Worm (Caenorhabditis elegans) whole organism, L2 larva: ENCODE data around the gene igcm-4.

ENCODE experiments used
- R02D3.7 ChIP-seq: fragments of 150-350 bp; optimal IDR thresholded peaks from 2 replicates; lab custom pipeline; 2014; ENCODE audit warnings: missing biosample characterization, missing genetic modification characterization
- Y55F3AM.14 ChIP-seq: fragments of 200-800 bp; sonication (Bioruptor generic); optimal IDR thresholded peaks from 2 replicates; lab custom pipeline; 2018; ENCODE audit warnings: mild to moderate bottlenecking, missing genetic modification characterization, missing compliant biosample characterization
- ZK546.5 ChIP-seq: sonication (generic microtip); optimal IDR thresholded peaks from 2 replicates; lab custom pipeline; 2017; ENCODE audit warnings: missing biosample characterization, missing genetic modification characterization
- ama-1 ChIP-seq: fragments of 150-350 bp; optimal IDR thresholded peaks from 2 replicates; lab custom pipeline; 2018; ENCODE audit warnings: inconsistent platforms
- egl-27 ChIP-seq: sonication (generic microtip); optimal IDR thresholded peaks from 3 replicates; lab custom pipeline; 2017; ENCODE audit warnings: missing biosample characterization, missing genetic modification reagents, missing genetic modification characterization
- lin-13 ChIP-seq: fragments of 150-350 bp; optimal IDR thresholded peaks from 2 replicates; lab custom pipeline; 2014; ENCODE audit warnings: missing biosample characterization, missing genetic modification reagents, missing genetic modification characterization
- lsy-2 ChIP-seq, 2 experiments: fragments of 150-350 bp in 1 of 2; sonication (generic microtip) in 1 of 2; optimal IDR thresholded peaks; 2 replicates each; lab custom pipeline; 2014 to 2017; ENCODE audit warnings: missing biosample characterization in 2 of 2, missing genetic modification characterization in 2 of 2
- nhr-21 ChIP-seq: fragments of 150-350 bp; optimal IDR thresholded peaks from 2 replicates; lab custom pipeline; 2014; ENCODE audit warnings: missing biosample characterization, missing genetic modification characterization
- nhr-77 ChIP-seq: fragments of 150-350 bp; optimal IDR thresholded peaks from 2 replicates; lab custom pipeline; 2014; ENCODE audit warnings: missing biosample characterization, missing genetic modification characterization
- snpc-4 ChIP-seq: fragments of 150-350 bp; optimal IDR thresholded peaks from 2 replicates; lab custom pipeline; 2014; ENCODE audit warnings: missing biosample characterization, missing genetic modification characterization
- ztf-11 ChIP-seq: sonication (generic microtip); optimal IDR thresholded peaks from 2 replicates; lab custom pipeline; 2017; ENCODE audit warnings: missing biosample characterization, missing genetic modification characterization

- TF ChIP-seq lin-13 (GFP tag; lab: Kevin White, UChicago) = no peak
- no peak for TF ChIP-seq nhr-21 (tag; lab: Kevin White, UChicago)
- TF ChIP-seq Y55F3AM.14 (GFP tag; lab: Kevin White, UChicago) = no peak
- no peak for TF ChIP-seq nhr-77
- no peak for TF ChIP-seq ama-1 (lab: Kevin White, UChicago)
- no peak for TF ChIP-seq ztf-11 (tag; lab: Kevin White, UChicago)
- TF ChIP-seq snpc-4 (tag; lab: Kevin White, UChicago) = no peak
- no peak for TF ChIP-seq egl-27 (tag; lab: Kevin White, UChicago)
- TF ChIP-seq R02D3.7 = no peak
- no peak for TF ChIP-seq ZK546.5 (tag; lab: Kevin White, UChicago)
- TF ChIP-seq lsy-2 (tag; optimal IDR thresholded peaks at IDR 0.05; lab: Kevin White, UChicago) = no peak
Observed at ce11 chrX:2030871-2031270, 15.3 kb downstream of the igcm-4 start.
